Worm (Caenorhabditis elegans): Measurements from ENCODE around the gene chtb-2.

DNA sequence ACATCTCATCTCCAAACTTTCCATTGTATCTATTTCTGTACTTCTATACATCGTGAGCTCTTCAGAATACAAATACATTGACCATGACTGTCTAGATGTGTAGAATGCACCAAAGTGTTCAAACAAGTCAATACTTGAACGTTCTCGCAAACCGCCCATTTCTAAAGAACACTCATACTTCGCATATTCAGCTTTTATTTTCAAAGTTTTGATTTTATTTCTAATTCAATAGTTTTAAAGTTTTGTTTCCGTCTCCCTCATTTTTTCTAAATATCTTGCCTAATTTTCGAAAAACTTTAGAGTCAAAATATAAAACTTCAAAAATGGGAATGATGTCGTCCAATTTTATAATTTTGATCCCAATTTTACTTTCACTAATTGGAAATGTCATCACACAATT is 44.9 kb downstream of the chtb-2 start, which contains the start of gene pqn-10:
- TF ChIP-seq mdl-1 (tag; optimal IDR thresholded peaks at IDR 0.05) (no peak), mes-2 (tag; optimal IDR thresholded peaks at IDR 0.05; ENCODE audit: poor library complexity, severe bottlenecking) (no peak), ces-1 (GFP tag; optimal IDR thresholded peaks at IDR 0.05) (no peak), unc-62 (GFP tag; optimal IDR thresholded peaks at IDR 0.05 in 1 of 2) (no peak), unc-62 (tag; optimal IDR thresholded peaks at IDR 0.05) (no peak), aha-1 (tag) (no peak), jun-1 (tag; optimal IDR thresholded peaks at IDR 0.05) (no peak)
